Worm (Caenorhabditis elegans) whole organism, L1 larva: ENCODE measurements around the gene twk-6.
"Not testable (repeated sequence)": the region's sequence is repeated elsewhere in the genome, so short reads cannot be mapped to it uniquely, and the experiment has no call there.

Experiments
- C04F5.9 ChIP-seq: sonication (generic microtip); optimal IDR thresholded peaks from 2 replicates; lab custom pipeline; 2016; ENCODE audit warnings: missing genetic modification characterization, missing compliant biosample characterization
- Y116A8C.19 ChIP-seq: sonication (generic microtip); optimal IDR thresholded peaks from 2 replicates; lab custom pipeline; 2016; ENCODE audit warnings: missing compliant biosample characterization, missing genetic modification characterization, borderline replicate concordance
- aha-1 ChIP-seq: fragments of 150-350 bp; optimal IDR thresholded peaks from 2 replicates; lab custom pipeline; 2014; ENCODE audit warnings: missing biosample characterization, missing genetic modification characterization
- aly-2 ChIP-seq: fragments of 150-350 bp; optimal IDR thresholded peaks from 2 replicates; lab custom pipeline; 2014; ENCODE audit warnings: missing biosample characterization, missing genetic modification characterization
- ceh-82 ChIP-seq, 3 experiments: fragments of 150-350 bp in 1 of 3; sonication (generic microtip) in 2 of 3; optimal IDR thresholded peaks; 2 replicates each; lab custom pipeline; 2014 to 2017; ENCODE audit warnings: missing biosample characterization in 3 of 3, missing genetic modification characterization in 3 of 3
- dpl-1 ChIP-seq, 3 experiments: fragments of 150-350 bp in 2 of 3; sonication (generic microtip) in 1 of 3; optimal IDR thresholded peaks; 2 replicates each; lab custom pipeline; 2014 to 2017; ENCODE audit warnings: missing biosample characterization in 3 of 3, missing genetic modification characterization in 3 of 3, missing genetic modification reagents in 3 of 3
- dsc-1 ChIP-seq: sonication (generic microtip); optimal IDR thresholded peaks from 2 replicates; lab custom pipeline; 2016; ENCODE audit warnings: mild to moderate bottlenecking, missing genetic modification characterization, missing compliant biosample characterization
- egl-27 ChIP-seq, 2 experiments: fragments of 150-350 bp in 1 of 2; sonication (generic microtip); optimal IDR thresholded peaks; 3 replicates each; lab custom pipeline; 2017 to 2018; ENCODE audit warnings: missing biosample characterization in 2 of 2, missing genetic modification characterization in 2 of 2, missing genetic modification reagents in 2 of 2
- elt-2 ChIP-seq: sonication (generic microtip); optimal IDR thresholded peaks from 2 replicates; lab custom pipeline; 2016; ENCODE audit warnings: missing genetic modification characterization, mild to moderate bottlenecking, inconsistent platforms, missing compliant biosample characterization, missing genetic modification reagents
- ets-5 ChIP-seq: fragments of 200-800 bp; sonication (Bioruptor generic); IDR thresholded peaks from 2 replicates; pipeline ENCODE4 v1.3.6; 2022; ENCODE audit warnings: missing genetic modification characterization, missing compliant biosample characterization
- fkh-10 ChIP-seq: sonication (generic microtip); optimal IDR thresholded peaks from 2 replicates; lab custom pipeline; 2017; ENCODE audit warnings: missing biosample characterization, missing genetic modification reagents, missing genetic modification characterization
- fkh-4 ChIP-seq: sonication (generic microtip); optimal IDR thresholded peaks from 2 replicates; lab custom pipeline; 2016; ENCODE audit warnings: missing compliant biosample characterization, missing genetic modification characterization, borderline replicate concordance
- fkh-8 ChIP-seq: sonication (generic microtip); optimal IDR thresholded peaks from 2 replicates; lab custom pipeline; 2016; ENCODE audit warnings: mild to moderate bottlenecking, missing genetic modification characterization, missing compliant biosample characterization
- grh-1 ChIP-seq: fragments of 200-800 bp; sonication (Bioruptor generic); IDR thresholded peaks from 2 replicates; pipeline ENCODE4 v1.3.6; 2022; ENCODE audit warnings: missing genetic modification reagents, missing genetic modification characterization, missing compliant biosample characterization
- hlh-4 ChIP-seq: sonication (generic microtip); optimal IDR thresholded peaks from 2 replicates; lab custom pipeline; 2016; ENCODE audit warnings: mild to moderate bottlenecking, missing genetic modification characterization, missing compliant biosample characterization
- hpl-2 ChIP-seq: fragments of 150-350 bp; optimal IDR thresholded peaks from 2 replicates; lab custom pipeline; 2014; ENCODE audit warnings: missing biosample characterization, missing genetic modification reagents, missing genetic modification characterization
- irx-1 ChIP-seq: sonication (generic microtip); optimal IDR thresholded peaks from 2 replicates; lab custom pipeline; 2016; ENCODE audit warnings: missing genetic modification characterization, missing compliant biosample characterization
- isw-1 ChIP-seq: fragments of 200-800 bp; sonication (Bioruptor generic); IDR thresholded peaks from 2 replicates; pipeline ENCODE4 v1.3.6; 2022; ENCODE audit warnings: missing genetic modification characterization, missing compliant biosample characterization
- jun-1 ChIP-seq: fragments of 150-350 bp; optimal IDR thresholded peaks from 2 replicates; lab custom pipeline; 2014; ENCODE audit warnings: missing biosample characterization, missing genetic modification reagents, missing genetic modification characterization
- lin-13 ChIP-seq: fragments of 150-350 bp; optimal IDR thresholded peaks from 2 replicates; lab custom pipeline; 2014; ENCODE audit warnings: missing biosample characterization, missing genetic modification reagents, missing genetic modification characterization
- lin-15B ChIP-seq: fragments of 150-350 bp; sonication (generic microtip); optimal IDR thresholded peaks from 3 replicates; lab custom pipeline; 2014; ENCODE audit warnings: missing biosample characterization, missing genetic modification characterization
- lin-35 ChIP-seq, 2 experiments: fragments of 150-350 bp; optimal IDR thresholded peaks; 2 replicates each; lab custom pipeline; 2014; ENCODE audit warnings: missing biosample characterization in 2 of 2, missing genetic modification characterization in 2 of 2, missing genetic modification reagents in 2 of 2
- lin-39 ChIP-seq: fragments of 150-350 bp; optimal IDR thresholded peaks from 2 replicates; lab custom pipeline; 2014; ENCODE audit warnings: missing biosample characterization, missing genetic modification reagents, missing genetic modification characterization
- lir-3 ChIP-seq: sonication (generic microtip); optimal IDR thresholded peaks from 2 replicates; lab custom pipeline; 2016; ENCODE audit warnings: mild to moderate bottlenecking, missing genetic modification characterization, moderate library complexity, missing compliant biosample characterization; ENCODE audit not compliant: poor library complexity
- lsy-2 ChIP-seq, 2 experiments: fragments of 150-350 bp; optimal IDR thresholded peaks; 2 replicates each; lab custom pipeline; 2014; ENCODE audit warnings: missing biosample characterization in 2 of 2, missing genetic modification characterization in 2 of 2
- mab-9 ChIP-seq: fragments of 200-800 bp; sonication (Bioruptor generic); IDR thresholded peaks from 2 replicates; pipeline ENCODE4 v1.3.6; 2022; ENCODE audit warnings: missing genetic modification reagents, missing genetic modification characterization, missing compliant biosample characterization
- mdl-1 ChIP-seq, 2 experiments: fragments of 150-350 bp; optimal IDR thresholded peaks; 2 replicates each; lab custom pipeline; 2014 to 2017; ENCODE audit warnings: missing biosample characterization in 2 of 2, missing genetic modification characterization in 2 of 2, inconsistent platforms in 1 of 2
- mep-1 ChIP-seq: fragments of 150-350 bp; optimal IDR thresholded peaks from 2 replicates; lab custom pipeline; 2014; ENCODE audit warnings: missing biosample characterization, missing genetic modification characterization
- nhr-11 ChIP-seq: fragments of 150-350 bp; optimal IDR thresholded peaks from 2 replicates; lab custom pipeline; 2014; ENCODE audit warnings: missing biosample characterization, missing genetic modification characterization
- nhr-12 ChIP-seq: sonication (generic microtip); optimal IDR thresholded peaks from 2 replicates; lab custom pipeline; 2017; ENCODE audit warnings: missing biosample characterization, missing genetic modification characterization
- nhr-19 ChIP-seq: fragments of 200-800 bp; sonication (Bioruptor generic); conservative IDR thresholded peaks from 2 replicates; pipeline ENCODE4 v1.3.6; 2022; ENCODE audit warnings: missing genetic modification characterization, missing compliant biosample characterization
- nhr-20 ChIP-seq: sonication (generic microtip); optimal IDR thresholded peaks from 2 replicates; lab custom pipeline; 2016; ENCODE audit warnings: mild to moderate bottlenecking, missing genetic modification characterization, missing compliant biosample characterization
- nhr-237 ChIP-seq: fragments of 150-350 bp; optimal IDR thresholded peaks from 2 replicates; lab custom pipeline; 2014; ENCODE audit warnings: missing biosample characterization, missing genetic modification characterization
- nhr-77 ChIP-seq: fragments of 150-350 bp; optimal IDR thresholded peaks from 2 replicates; lab custom pipeline; 2014; ENCODE audit warnings: missing biosample characterization, missing genetic modification characterization
- nhr-84 ChIP-seq: sonication (generic microtip); optimal IDR thresholded peaks from 2 replicates; lab custom pipeline; 2017; ENCODE audit warnings: missing biosample characterization, missing genetic modification characterization
- nhr-90 ChIP-seq: sonication (generic microtip); optimal IDR thresholded peaks from 2 replicates; lab custom pipeline; 2016; ENCODE audit warnings: mild to moderate bottlenecking, missing genetic modification characterization, missing compliant biosample characterization; ENCODE audit not compliant: poor library complexity
- pag-3 ChIP-seq: sonication (generic microtip); optimal IDR thresholded peaks from 2 replicates; lab custom pipeline; 2017; ENCODE audit warnings: missing genetic modification characterization, mild to moderate bottlenecking, missing compliant biosample characterization, antibody characterized with exemption, borderline replicate concordance; ENCODE audit not compliant: insufficient read depth
- pqm-1 ChIP-seq: sonication (generic microtip); optimal IDR thresholded peaks from 3 replicates; lab custom pipeline; 2017; ENCODE audit warnings: missing biosample characterization, missing genetic modification characterization
- snpc-4 ChIP-seq: fragments of 150-350 bp; optimal IDR thresholded peaks from 2 replicates; lab custom pipeline; 2014; ENCODE audit warnings: missing biosample characterization, missing genetic modification characterization
- snu-23 ChIP-seq: sonication (generic microtip); optimal IDR thresholded peaks from 2 replicates; lab custom pipeline; 2016; ENCODE audit warnings: missing genetic modification characterization, missing compliant biosample characterization
- sox-4 ChIP-seq: sonication (generic microtip); optimal IDR thresholded peaks from 2 replicates; lab custom pipeline; 2016; ENCODE audit warnings: missing genetic modification characterization, missing compliant biosample characterization
- swsn-7 ChIP-seq: sonication (generic microtip); optimal IDR thresholded peaks from 2 replicates; lab custom pipeline; 2016; ENCODE audit warnings: missing genetic modification characterization, missing compliant biosample characterization
- tbx-2 ChIP-seq: sonication (generic microtip); optimal IDR thresholded peaks from 2 replicates; lab custom pipeline; 2016; ENCODE audit warnings: missing genetic modification characterization, missing compliant biosample characterization
- unc-130 ChIP-seq: fragments of 150-350 bp; optimal IDR thresholded peaks from 2 replicates; lab custom pipeline; 2017; ENCODE audit warnings: missing biosample characterization, missing genetic modification characterization, inconsistent platforms
- unc-62 ChIP-seq: fragments of 150-350 bp; optimal IDR thresholded peaks from 2 replicates; lab custom pipeline; 2014; ENCODE audit warnings: missing biosample characterization, missing genetic modification reagents, missing genetic modification characterization
- unc-86 ChIP-seq: sonication (generic microtip); optimal IDR thresholded peaks from 2 replicates; lab custom pipeline; 2016; ENCODE audit warnings: missing genetic modification characterization, missing compliant biosample characterization
- vab-15 ChIP-seq: sonication (generic microtip); optimal IDR thresholded peaks from 2 replicates; lab custom pipeline; 2017; ENCODE audit warnings: missing genotype, mild to moderate bottlenecking, missing genetic modification characterization, missing compliant biosample characterization
- zag-1 ChIP-seq: fragments of 150-350 bp; optimal IDR thresholded peaks from 2 replicates; lab custom pipeline; 2014; ENCODE audit warnings: missing biosample characterization, missing genetic modification characterization
- zip-4 ChIP-seq: fragments of 200-800 bp; sonication (Bioruptor generic); optimal IDR thresholded peaks from 2 replicates; lab custom pipeline; 2018; ENCODE audit warnings: mild to moderate bottlenecking, missing genetic modification characterization, moderate library complexity, missing compliant biosample characterization
- ztf-4 ChIP-seq: fragments of 150-350 bp; optimal IDR thresholded peaks from 2 replicates; lab custom pipeline; 2014; ENCODE audit warnings: missing biosample characterization, missing genetic modification characterization

The twk-6 gene

DNA sequence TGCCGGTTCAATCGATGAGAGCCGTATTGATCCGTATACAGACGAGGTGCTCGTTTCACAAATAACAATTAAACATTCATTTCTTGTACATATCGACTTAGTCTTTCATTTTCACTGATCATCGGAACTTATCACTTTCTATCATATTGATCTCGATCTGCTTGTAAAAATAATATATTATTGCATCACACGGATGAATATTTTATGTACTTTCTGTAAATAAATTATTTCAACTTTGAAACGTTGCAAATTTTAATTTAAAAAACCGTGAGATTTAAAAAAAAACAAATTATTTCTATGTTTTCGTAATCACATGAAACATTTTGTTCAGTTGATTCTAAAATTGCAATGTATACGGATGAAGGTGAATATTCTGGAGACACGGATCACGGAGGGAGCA, at the start of gene twk-6:
Gene twk-6 (plus strand): TSS at position 301 of the 400 bp plus-strand sequence.
- not testable (repeated sequence) for TF ChIP-seq nhr-19; unc-62 (GFP tag; lab: Kevin White, UChicago); nhr-12 (tag; lab: Kevin White, UChicago)

DNA sequence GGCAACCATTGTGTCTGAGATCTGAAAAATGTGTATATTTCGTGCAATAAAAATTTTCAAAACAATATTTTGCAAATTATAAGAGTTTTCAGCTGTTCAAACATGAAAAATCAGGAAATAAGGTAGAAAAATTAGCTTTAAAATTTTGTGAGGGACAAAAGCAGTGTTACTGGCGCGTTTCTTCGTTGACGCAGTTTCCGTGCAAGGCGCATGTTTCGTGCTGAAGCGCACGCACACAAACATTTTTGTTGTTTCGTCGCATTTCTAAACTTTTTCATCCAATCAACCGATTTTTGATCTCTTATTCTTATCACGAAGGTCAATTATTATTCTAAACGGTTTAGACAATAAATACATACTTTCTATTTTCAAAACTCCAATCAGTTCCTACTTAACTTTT, 49.4 kb upstream of the twk-6 start, which contains the start of gene nifk-1:
Gene nifk-1 (minus strand): TSS at position 27 of the 400 bp plus-strand sequence.
- peak; percentile 51 for TF ChIP-seq nhr-90
- peak; percentile 21 for TF ChIP-seq jun-1
- no peak for TF ChIP-seq zip-4 (GFP tag; lab: Kevin White, UChicago)
- TF ChIP-seq aly-2 (tag; lab: Kevin White, UChicago): no peak
- no peak for TF ChIP-seq elt-2 (tag; lab: Kevin White, UChicago)
- peak; percentile 37 for TF ChIP-seq tbx-2 (tag; lab: Kevin White, UChicago)
- no peak for TF ChIP-seq fkh-4 (tag; lab: Kevin White, UChicago)
- TF ChIP-seq zag-1 (tag; lab: Kevin White, UChicago): no peak
- no peak for TF ChIP-seq pag-3
- peak; percentile 37 for TF ChIP-seq swsn-7 (tag; lab: Kevin White, UChicago)
- no peak for TF ChIP-seq pqm-1 (tag; lab: Kevin White, UChicago)
- TF ChIP-seq lsy-2 (tag; optimal IDR thresholded peaks at IDR 0.05; lab: Kevin White, UChicago): peak; percentile 75 to 84
- TF ChIP-seq vab-15 (tag; lab: Kevin White, UChicago): no peak
- peak; percentile 19 for TF ChIP-seq lin-15B
- no peak for TF ChIP-seq isw-1 (GFP tag; lab: Robert Waterston, UW)
- no peak for TF ChIP-seq nhr-84 (tag; lab: Kevin White, UChicago)
- no peak for TF ChIP-seq egl-27 (tag; optimal IDR thresholded peaks at IDR 0.05; lab: Kevin White, UChicago)
- peak; percentile 10 for TF ChIP-seq fkh-10
- TF ChIP-seq snpc-4 (tag; lab: Kevin White, UChicago): peak; percentile 15
- no peak for TF ChIP-seq hlh-4 (tag; lab: Kevin White, UChicago)
- peak; percentile 9 for TF ChIP-seq nhr-77
- TF ChIP-seq C04F5.9: no peak
- peak; percentile 59 for TF ChIP-seq nhr-19
- TF ChIP-seq lin-39 (tag; lab: Kevin White, UChicago): no peak
- TF ChIP-seq ztf-4: no peak
- no peak for TF ChIP-seq nhr-237 (tag; lab: Kevin White, UChicago)
- peak in 1 of 2 experiments; percentile 31 for TF ChIP-seq mdl-1 (tag; optimal IDR thresholded peaks at IDR 0.05; lab: Kevin White, UChicago)
- TF ChIP-seq irx-1 (tag; lab: Kevin White, UChicago): no peak
- no peak for TF ChIP-seq sox-4 (tag; lab: Kevin White, UChicago)
- peak; percentile 75 to 86 for TF ChIP-seq lin-35 (GFP tag; optimal IDR thresholded peaks at IDR 0.05; lab: Kevin White, UChicago)
- TF ChIP-seq nhr-12 (tag; lab: Kevin White, UChicago): no peak
- no peak for TF ChIP-seq Y116A8C.19 (tag; lab: Kevin White, UChicago)
- no peak for TF ChIP-seq hpl-2 (GFP tag; lab: Kevin White, UChicago)
- TF ChIP-seq nhr-20 (tag; lab: Kevin White, UChicago): peak; percentile 65
- peak; percentile 49 for TF ChIP-seq unc-130 (tag; lab: Kevin White, UChicago)
- TF ChIP-seq mab-9 (GFP tag; lab: Robert Waterston, UW): no peak
- no peak for TF ChIP-seq dsc-1 (tag; lab: Kevin White, UChicago)
- TF ChIP-seq fkh-8 (tag; lab: Kevin White, UChicago): peak; percentile 12
- TF ChIP-seq snu-23 (GFP tag; lab: Kevin White, UChicago): peak; percentile 61
- TF ChIP-seq lir-3 (tag; lab: Kevin White, UChicago): no peak
- no peak for TF ChIP-seq nhr-11 (tag; lab: Kevin White, UChicago)
- peak; percentile 23 to 59 (median 43) for TF ChIP-seq ceh-82 (tag; optimal IDR thresholded peaks at IDR 0.05; lab: Kevin White, UChicago)
- TF ChIP-seq mep-1 (tag; lab: Kevin White, UChicago): peak; percentile 68
- TF ChIP-seq aha-1 (tag; lab: Kevin White, UChicago): no peak
- TF ChIP-seq grh-1 (GFP tag; lab: Robert Waterston, UW): no peak
- no peak for TF ChIP-seq ets-5 (GFP tag; lab: Robert Waterston, UW)
- no peak for TF ChIP-seq unc-86
- peak; percentile 71 to 83 (median 80) for TF ChIP-seq dpl-1 (GFP tag; optimal IDR thresholded peaks at IDR 0.05; lab: Kevin White, UChicago)
- TF ChIP-seq lin-13: no peak
